Fruit fly (Drosophila melanogaster) S2 (cell line): ENCODE data around the gene CG34429.

Experiments used
- CG8478 ChIP-seq: fragments of >200 bp; optimal IDR thresholded peaks from 2 replicates; lab custom pipeline; 2018
- CTCF ChIP-seq, 2 experiments: fragments of >200 bp; optimal IDR thresholded peaks; 2 replicates each; lab custom pipeline; 2018

CG34429 gene

dm6 chr3L:13062746-13063145, at the start of gene CG34429:
TSS of gene CG34429 (plus strand) at chr3L:13063046.
- TF ChIP-seq CG8478 (lab: Kevin White, UChicago), result no peak
- TF ChIP-seq CTCF (optimal IDR thresholded peaks at IDR 0.05; lab: Kevin White, UChicago), result no peak

- no peak for TF ChIP-seq CG8478 (lab: Kevin White, UChicago)
- no peak for TF ChIP-seq CTCF (optimal IDR thresholded peaks at IDR 0.05; lab: Kevin White, UChicago)
Measured at dm6 chr3L:13014693-13015092, 48.2 kb upstream of the CG34429 start.

- TF ChIP-seq CG8478 (lab: Kevin White, UChicago), result no peak
Measured at dm6 chr3L:13015195-13015822, 47.5 kb upstream of the CG34429 start, which contains the start of gene MICAL-like. TSS of gene MICAL-like (minus strand) at chr3L:13015332.

dm6 chr3L:13015823-13016465, 46.9 kb upstream of the CG34429 start, which contains the start of gene CG11267:
TSS of gene CG11267 (plus strand) at chr3L:13016050.
- TF ChIP-seq CTCF (optimal IDR thresholded peaks at IDR 0.05; lab: Kevin White, UChicago), result no peak
- TF ChIP-seq CG8478 (lab: Kevin White, UChicago), result no peak

dm6 chr3L:13017803-13018324, 45.0 kb upstream of the CG34429 start, which contains the start of the genes mRpL20 and Icmt:
TSS of gene mRpL20 (minus strand) at chr3L:13017867.
TSS of gene Icmt (plus strand) at chr3L:13018266.
- no peak for TF ChIP-seq CTCF (optimal IDR thresholded peaks at IDR 0.05; lab: Kevin White, UChicago)
- no peak for TF ChIP-seq CG8478 (lab: Kevin White, UChicago)

dm6 chr3L:13019249-13019956, 43.4 kb upstream of the CG34429 start:
- TF ChIP-seq CG8478 (lab: Kevin White, UChicago) (no peak), CTCF (optimal IDR thresholded peaks at IDR 0.05; lab: Kevin White, UChicago) (no peak)

- TF ChIP-seq CG8478 (lab: Kevin White, UChicago), result no peak
- no peak for TF ChIP-seq CTCF (optimal IDR thresholded peaks at IDR 0.05; lab: Kevin White, UChicago)
Measured at dm6 chr3L:13021727-13022126, 41.1 kb upstream of the CG34429 start.

dm6 chr3L:13022160-13022853, 40.5 kb upstream of the CG34429 start, which contains the start of gene Adk2:
TSS of gene Adk2 (minus strand) at chr3L:13022688.
- TF ChIP-seq CTCF (optimal IDR thresholded peaks at IDR 0.05; lab: Kevin White, UChicago), result no peak
- TF ChIP-seq CG8478 (lab: Kevin White, UChicago), result no peak

- TF ChIP-seq CG8478 (lab: Kevin White, UChicago), result no peak
- TF ChIP-seq CTCF (optimal IDR thresholded peaks at IDR 0.05; lab: Kevin White, UChicago), result no peak
Measured at dm6 chr3L:13022854-13023560, 39.8 kb upstream of the CG34429 start, which contains the start of gene RpS12. TSS of gene RpS12 (plus strand) at chr3L:13023352.

- TF ChIP-seq CTCF (optimal IDR thresholded peaks at IDR 0.05; lab: Kevin White, UChicago), result no peak
- TF ChIP-seq CG8478 (lab: Kevin White, UChicago), result no peak
Measured at dm6 chr3L:13026337-13026736, 36.5 kb upstream of the CG34429 start, which contains the start of gene Zmynd10. TSS of gene Zmynd10 (minus strand) at chr3L:13026437.

- TF ChIP-seq CTCF (optimal IDR thresholded peaks at IDR 0.05; lab: Kevin White, UChicago) (no peak), CG8478 (lab: Kevin White, UChicago) (no peak)
Measured at dm6 chr3L:13026872-13027271, 36.0 kb upstream of the CG34429 start.

- TF ChIP-seq CG8478 (lab: Kevin White, UChicago) (no peak), CTCF (optimal IDR thresholded peaks at IDR 0.05; lab: Kevin White, UChicago) (no peak)
Measured at dm6 chr3L:13027333-13027732, 35.5 kb upstream of the CG34429 start.

- TF ChIP-seq CG8478 (lab: Kevin White, UChicago) (no peak), CTCF (optimal IDR thresholded peaks at IDR 0.05; lab: Kevin White, UChicago) (no peak)
Measured at dm6 chr3L:13028740-13029139, 34.1 kb upstream of the CG34429 start, which contains the start of gene CG17672. TSS of gene CG17672 (plus strand) at chr3L:13028962.
